Worm (Caenorhabditis elegans) whole organism, L4/young adult: ENCODE data around the gene R05G9.1.

Source experiments
- dao-5 ChIP-seq: sonication (generic microtip); optimal IDR thresholded peaks from 2 replicates; lab custom pipeline; 2016; ENCODE audit warnings: missing genotype, missing genetic modification characterization, moderate library complexity, missing compliant biosample characterization
- him-1 ChIP-seq: sonication (generic microtip); optimal IDR thresholded peaks from 2 replicates; lab custom pipeline; 2016; ENCODE audit warnings: missing genotype, missing genetic modification reagents, missing genetic modification characterization, missing compliant biosample characterization

DNA sequence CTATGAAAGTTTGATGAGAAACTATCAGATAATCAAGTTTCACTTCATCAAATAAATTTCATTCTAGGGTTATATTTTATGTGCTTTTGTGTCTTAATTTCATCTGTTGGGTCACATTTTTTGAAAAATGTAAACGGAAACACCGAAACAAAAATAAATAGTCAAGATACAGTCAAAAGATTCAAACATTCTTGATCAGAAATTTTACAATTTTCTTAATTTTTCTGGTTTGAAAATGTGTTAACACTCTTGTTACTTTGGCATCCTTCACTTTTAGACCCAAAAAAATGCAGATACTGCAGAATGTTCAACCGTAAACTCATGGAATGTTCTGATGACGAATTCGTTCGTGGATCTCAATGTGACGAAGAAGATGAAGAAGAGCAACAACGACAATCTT, 48.3 kb upstream of the R05G9.1 start, which contains the start of gene aptf-1:
- TF ChIP-seq him-1 = no peak
- TF ChIP-seq dao-5 = no peak
